Fruit fly (Drosophila melanogaster) whole organism, wandering third instar larva: ENCODE results near the gene ear.
A peak's percentile ranks its signal among the peaks of the same experiment; 100 is the strongest.

Experiments
- CG32264 ChIP-seq: fragments of 200-800 bp; sonication (Bioruptor generic); optimal IDR thresholded peaks from 2 replicates; lab custom pipeline; 2016; ENCODE audit warnings: missing biosample characterization, missing genetic modification characterization
- CG9705 ChIP-seq: fragments of 200-800 bp; sonication (Bioruptor generic); optimal IDR thresholded peaks from 2 replicates; lab custom pipeline; 2018; ENCODE audit warnings: missing biosample characterization, mild to moderate bottlenecking, missing genetic modification characterization
- CrebA ChIP-seq: fragments of 200-800 bp; sonication (Bioruptor generic); optimal IDR thresholded peaks from 2 replicates; lab custom pipeline; 2016; ENCODE audit warnings: missing biosample characterization, mild to moderate bottlenecking, missing genetic modification characterization, borderline replicate concordance
- Dif ChIP-seq: fragments of 200-275, 200-300 bp; sonication (Bioruptor generic); optimal IDR thresholded peaks from 2 replicates; lab custom pipeline; 2018; ENCODE audit warnings: missing biosample characterization, missing genetic modification characterization; ENCODE audit not compliant: partially characterized antibody
- GATAd ChIP-seq: sonication (Bioruptor generic); optimal IDR thresholded peaks from 2 replicates; lab custom pipeline; 2016; ENCODE audit warnings: missing biosample characterization, missing genetic modification characterization
- Hr83 ChIP-seq: fragments of 200-300 bp; sonication (Bioruptor generic); optimal IDR thresholded peaks from 2 replicates; lab custom pipeline; 2016; ENCODE audit warnings: missing biosample characterization, mild to moderate bottlenecking, missing genetic modification characterization, moderate library complexity; ENCODE audit not compliant: poor library complexity, severe bottlenecking
- OdsH ChIP-seq: fragments of 200-800 bp; sonication (Bioruptor generic); optimal IDR thresholded peaks from 2 replicates; lab custom pipeline; 2016; ENCODE audit warnings: missing biosample characterization, mild to moderate bottlenecking, missing genetic modification characterization
- Sp1 ChIP-seq: fragments of 200-800 bp; sonication (Bioruptor generic); optimal IDR thresholded peaks from 3 replicates; lab custom pipeline; 2019; ENCODE audit warnings: missing biosample characterization, mild to moderate bottlenecking, missing genetic modification characterization, moderate library complexity
- ey ChIP-seq: fragments of 200-800 bp; sonication (Bioruptor generic); optimal IDR thresholded peaks from 2 replicates; lab custom pipeline; 2016; ENCODE audit warnings: missing biosample characterization, missing genetic modification characterization
- foxo ChIP-seq, 2 experiments: fragments of 200-800 bp; sonication (Bioruptor generic); optimal IDR thresholded peaks; 2 replicates in 1 of 2; 3 replicates in 1 of 2; lab custom pipeline; 2016 to 2017; ENCODE audit warnings: missing biosample characterization in 2 of 2, missing genetic modification characterization in 2 of 2
- fru ChIP-seq: fragments of 200-800 bp; sonication (Bioruptor generic); optimal IDR thresholded peaks from 3 replicates; lab custom pipeline; 2016; ENCODE audit warnings: missing biosample characterization, mild to moderate bottlenecking, missing genetic modification characterization
- h ChIP-seq: fragments of 200-800 bp; sonication (Bioruptor generic); optimal IDR thresholded peaks from 3 replicates; lab custom pipeline; 2016; ENCODE audit warnings: missing biosample characterization, mild to moderate bottlenecking, missing genetic modification characterization
- lola ChIP-seq: fragments of >200 bp; optimal IDR thresholded peaks from 2 replicates; lab custom pipeline; 2017; ENCODE audit warnings: missing biosample characterization, missing genetic modification characterization
- sv ChIP-seq: fragments of 200-800 bp; sonication (Bioruptor generic); optimal IDR thresholded peaks from 3 replicates; lab custom pipeline; 2016; ENCODE audit warnings: missing biosample characterization, missing genetic modification characterization
- tai ChIP-seq: sonication (Bioruptor generic); optimal IDR thresholded peaks from 2 replicates; lab custom pipeline; 2016; ENCODE audit warnings: missing biosample characterization, missing genetic modification characterization
- woc ChIP-seq: sonication (Bioruptor generic); optimal IDR thresholded peaks from 2 replicates; lab custom pipeline; 2016; ENCODE audit warnings: missing biosample characterization, mild to moderate bottlenecking, missing genetic modification characterization

ear gene

dm6 chr3R:15371833-15372232 is 51.3 kb downstream of the ear start, which contains the start of the genes Ccm3 and CG6136 (continued):
- no peak for TF ChIP-seq sv (GFP tag; lab: Kevin White, UChicago)
- no peak for TF ChIP-seq woc (GFP tag; lab: Kevin White, UChicago)
- TF ChIP-seq tai (GFP tag; lab: Kevin White, UChicago): no peak
- TF ChIP-seq CG32264 (GFP tag; lab: Kevin White, UChicago): no peak
- no peak for TF ChIP-seq CrebA (GFP tag; lab: Kevin White, UChicago)
- TF ChIP-seq OdsH (GFP tag; lab: Kevin White, UChicago): peak; percentile 36
- TF ChIP-seq CG9705 (GFP tag; lab: Kevin White, UChicago): peak; percentile 20
- peak; percentile 50 for TF ChIP-seq fru
- peak in 1 of 2 experiments; percentile 48 for TF ChIP-seq foxo (GFP tag; optimal IDR thresholded peaks at IDR 0.05; lab: Kevin White, UChicago)
- peak; percentile 81 for TF ChIP-seq Hr83 (GFP tag; lab: Kevin White, UChicago)
- no peak for TF ChIP-seq lola
- peak; percentile 54 for TF ChIP-seq Sp1 (GFP tag; lab: Kevin White, UChicago)

- TF ChIP-seq Dif (GFP tag; lab: Kevin White, UChicago) (peak; percentile 21), h (no peak), ey (no peak), GATAd (GFP tag; lab: Kevin White, UChicago) (no peak)
- TF ChIP-seq, all 38 proteins: peak for 1
Measured at dm6 chr3R:15374397-15374796, 53.8 kb downstream of the ear start, which contains the start of gene Rbp. Gene Rbp (plus strand): TSS chr3R:15374635.
